Worm (Caenorhabditis elegans) whole organism, late embryonic: ENCODE results near the gene ZK185.4.

Source experiments
- C08G9.2 ChIP-seq: sonication (generic microtip); optimal IDR thresholded peaks from 2 replicates; lab custom pipeline; 2016; ENCODE audit warnings: mild to moderate bottlenecking, missing genetic modification characterization, moderate library complexity, missing compliant biosample characterization
- C38D4.7 ChIP-seq: fragments of 200-800 bp; sonication (Bioruptor generic); optimal IDR thresholded peaks from 2 replicates; lab custom pipeline; 2018; ENCODE audit warnings: mild to moderate bottlenecking, missing genetic modification characterization, moderate library complexity, missing compliant biosample characterization
- F13H6.1 ChIP-seq: sonication (generic microtip); optimal IDR thresholded peaks from 2 replicates; lab custom pipeline; 2016; ENCODE audit warnings: missing genetic modification characterization, missing compliant biosample characterization
- K02D7.2 ChIP-seq: sonication (generic microtip); optimal IDR thresholded peaks from 2 replicates; lab custom pipeline; 2017; ENCODE audit warnings: mild to moderate bottlenecking, missing genetic modification characterization, missing compliant biosample characterization
- K09A11.1 ChIP-seq: sonication (generic microtip); optimal IDR thresholded peaks from 2 replicates; lab custom pipeline; 2017; ENCODE audit warnings: antibody characterized with exemption, mild to moderate bottlenecking, missing genetic modification characterization, missing compliant biosample characterization; ENCODE audit not compliant: insufficient read depth
- T23F11.4 ChIP-seq: fragments of 200-800 bp; sonication (Bioruptor generic); optimal IDR thresholded peaks from 2 replicates; lab custom pipeline; 2018; ENCODE audit warnings: mild to moderate bottlenecking, missing genetic modification characterization, missing compliant biosample characterization
- Y22D7AL.16 ChIP-seq: sonication (generic microtip); optimal IDR thresholded peaks from 2 replicates; lab custom pipeline; 2016; ENCODE audit warnings: missing genetic modification characterization, missing compliant biosample characterization
- ahr-1 ChIP-seq: sonication (generic microtip); optimal IDR thresholded peaks from 2 replicates; lab custom pipeline; 2016; ENCODE audit warnings: missing genetic modification characterization, missing compliant biosample characterization
- ama-1 ChIP-seq: fragments of 150-350 bp; optimal IDR thresholded peaks from 2 replicates; lab custom pipeline; 2014
- ceh-14 ChIP-seq: sonication (generic microtip); optimal IDR thresholded peaks from 2 replicates; lab custom pipeline; 2016; ENCODE audit warnings: missing genotype, missing genetic modification characterization, missing compliant biosample characterization
- ceh-18 ChIP-seq: sonication (generic microtip); optimal IDR thresholded peaks from 2 replicates; lab custom pipeline; 2016; ENCODE audit warnings: missing genetic modification characterization, missing compliant biosample characterization
- ceh-31 ChIP-seq: sonication (generic microtip); optimal IDR thresholded peaks from 2 replicates; lab custom pipeline; 2016; ENCODE audit warnings: missing genetic modification characterization, missing compliant biosample characterization
- ceh-9 ChIP-seq: sonication (generic microtip); optimal IDR thresholded peaks from 2 replicates; lab custom pipeline; 2016; ENCODE audit warnings: mild to moderate bottlenecking, missing genetic modification characterization, inconsistent platforms, missing compliant biosample characterization
- che-1 ChIP-seq: sonication (generic microtip); optimal IDR thresholded peaks from 2 replicates; lab custom pipeline; 2016; ENCODE audit warnings: mild to moderate bottlenecking, missing genetic modification characterization, missing compliant biosample characterization
- dmd-4 ChIP-seq: sonication (generic microtip); optimal IDR thresholded peaks from 2 replicates; lab custom pipeline; 2016; ENCODE audit warnings: borderline replicate concordance, missing genetic modification characterization, missing compliant biosample characterization
- dve-1 ChIP-seq: sonication (generic microtip); optimal IDR thresholded peaks from 2 replicates; lab custom pipeline; 2017; ENCODE audit warnings: antibody characterized with exemption, mild to moderate bottlenecking, missing genetic modification characterization, missing compliant biosample characterization
- elt-2 ChIP-seq: sonication (generic microtip); optimal IDR thresholded peaks from 2 replicates; lab custom pipeline; 2016; ENCODE audit warnings: missing genetic modification reagents, missing genetic modification characterization, missing compliant biosample characterization
- ets-4 ChIP-seq: sonication (generic microtip); optimal IDR thresholded peaks from 2 replicates; lab custom pipeline; 2016; ENCODE audit warnings: missing genetic modification characterization, missing compliant biosample characterization
- eyg-1 ChIP-seq: sonication (generic microtip); optimal IDR thresholded peaks from 2 replicates; lab custom pipeline; 2016; ENCODE audit warnings: missing genotype, missing genetic modification characterization, missing compliant biosample characterization
- fax-1 ChIP-seq: sonication (generic microtip); optimal IDR thresholded peaks from 2 replicates; lab custom pipeline; 2016; ENCODE audit warnings: missing genotype, missing genetic modification characterization, missing compliant biosample characterization
- fkh-10 ChIP-seq: fragments of 150-350 bp; optimal IDR thresholded peaks from 2 replicates; lab custom pipeline; 2014; ENCODE audit warnings: missing biosample characterization, missing genetic modification reagents, missing genetic modification characterization
- fkh-6 ChIP-seq: sonication (generic microtip); optimal IDR thresholded peaks from 2 replicates; lab custom pipeline; 2016; ENCODE audit warnings: missing genetic modification characterization, missing compliant biosample characterization
- hlh-30 ChIP-seq: sonication (generic microtip); optimal IDR thresholded peaks from 2 replicates; lab custom pipeline; 2017; ENCODE audit warnings: antibody characterized with exemption, missing genetic modification characterization, missing compliant biosample characterization; ENCODE audit not compliant: insufficient read depth
- hlh-6 ChIP-seq: sonication (generic microtip); optimal IDR thresholded peaks from 2 replicates; lab custom pipeline; 2016; ENCODE audit warnings: missing genotype, missing genetic modification characterization, missing compliant biosample characterization
- hlh-8 ChIP-seq: sonication (generic microtip); optimal IDR thresholded peaks from 2 replicates; lab custom pipeline; 2016; ENCODE audit warnings: missing genotype, missing genetic modification characterization, missing compliant biosample characterization
- lim-6 ChIP-seq: sonication (generic microtip); optimal IDR thresholded peaks from 2 replicates; lab custom pipeline; 2016; ENCODE audit warnings: missing genetic modification characterization, missing compliant biosample characterization
- lin-11 ChIP-seq: fragments of 200-800 bp; sonication (Bioruptor generic); optimal IDR thresholded peaks from 2 replicates; lab custom pipeline; 2018; ENCODE audit warnings: mild to moderate bottlenecking, missing genetic modification characterization, missing compliant biosample characterization
- madf-2 ChIP-seq: sonication (generic microtip); optimal IDR thresholded peaks from 2 replicates; lab custom pipeline; 2017; ENCODE audit warnings: missing genetic modification characterization, missing compliant biosample characterization
- mec-3 ChIP-seq: sonication (generic microtip); optimal IDR thresholded peaks from 2 replicates; lab custom pipeline; 2016; ENCODE audit warnings: borderline replicate concordance, missing genetic modification characterization, missing compliant biosample characterization
- nfya-1 ChIP-seq: sonication (generic microtip); optimal IDR thresholded peaks from 2 replicates; lab custom pipeline; 2017; ENCODE audit warnings: missing genetic modification characterization, mild to moderate bottlenecking, missing compliant biosample characterization, antibody characterized with exemption, moderate library complexity
- pat-9 ChIP-seq: fragments of 200-800 bp; sonication (Bioruptor generic); optimal IDR thresholded peaks from 2 replicates; lab custom pipeline; 2018; ENCODE audit warnings: mild to moderate bottlenecking, missing genetic modification characterization, moderate library complexity, missing compliant biosample characterization
- pax-1 ChIP-seq: fragments of 150-350 bp; optimal IDR thresholded peaks from 2 replicates; lab custom pipeline; 2014; ENCODE audit warnings: missing biosample characterization, missing genetic modification characterization
- pha-2 ChIP-seq: sonication (generic microtip); optimal IDR thresholded peaks from 2 replicates; lab custom pipeline; 2017; ENCODE audit warnings: mild to moderate bottlenecking, missing genetic modification characterization, missing compliant biosample characterization
- pqm-1 ChIP-seq: sonication (generic microtip); optimal IDR thresholded peaks from 2 replicates; lab custom pipeline; 2016; ENCODE audit warnings: missing genetic modification characterization, missing compliant biosample characterization
- pros-1 ChIP-seq: fragments of 150-350 bp; optimal IDR thresholded peaks from 2 replicates; lab custom pipeline; 2014; ENCODE audit warnings: missing biosample characterization, missing genetic modification reagents, missing genetic modification characterization
- sdc-2 ChIP-seq: sonication (generic microtip); optimal IDR thresholded peaks from 2 replicates; lab custom pipeline; 2016; ENCODE audit warnings: missing genotype, missing genetic modification characterization, missing compliant biosample characterization
- sox-4 ChIP-seq: sonication (generic microtip); optimal IDR thresholded peaks from 2 replicates; lab custom pipeline; 2017; ENCODE audit warnings: mild to moderate bottlenecking, missing genetic modification characterization, inconsistent platforms, missing compliant biosample characterization
- syd-9 ChIP-seq: sonication (generic microtip); optimal IDR thresholded peaks from 2 replicates; lab custom pipeline; 2016; ENCODE audit warnings: mild to moderate bottlenecking, missing genetic modification characterization, moderate library complexity, missing compliant biosample characterization
- tbx-2 ChIP-seq: sonication (generic microtip); optimal IDR thresholded peaks from 2 replicates; lab custom pipeline; 2016; ENCODE audit warnings: missing genetic modification characterization, missing compliant biosample characterization
- unc-42 ChIP-seq: sonication (generic microtip); optimal IDR thresholded peaks from 2 replicates; lab custom pipeline; 2016; ENCODE audit warnings: missing genotype, missing genetic modification characterization, missing compliant biosample characterization
- zip-5 ChIP-seq: sonication (generic microtip); optimal IDR thresholded peaks from 2 replicates; lab custom pipeline; 2016; ENCODE audit warnings: missing genetic modification characterization, missing compliant biosample characterization

Gene ZK185.4

ce11 chrIV:4568402-4568891 is 35.5 kb upstream of the ZK185.4 start, which contains the start of gene F28E10.1:
Gene F28E10.1 (plus strand): TSS chrIV:4568841.
- peak; percentile 38 for TF ChIP-seq ceh-31 (tag; lab: Kevin White, UChicago)
- TF ChIP-seq dve-1 (tag; lab: Kevin White, UChicago) = no peak
- no peak for TF ChIP-seq ceh-14
- no peak for TF ChIP-seq fkh-6
- no peak for TF ChIP-seq eyg-1 (tag; lab: Kevin White, UChicago)
- no peak for TF ChIP-seq che-1 (tag; lab: Kevin White, UChicago)
- TF ChIP-seq ets-4 = no peak
- no peak for TF ChIP-seq ama-1 (lab: Kevin White, UChicago)
- no peak for TF ChIP-seq pax-1 (tag; lab: Kevin White, UChicago)
- TF ChIP-seq lin-11 (tag; lab: Kevin White, UChicago) = no peak
- TF ChIP-seq pat-9 (tag; lab: Kevin White, UChicago) = no peak
- no peak for TF ChIP-seq K02D7.2 (tag; lab: Kevin White, UChicago)
- no peak for TF ChIP-seq zip-5 (tag; lab: Kevin White, UChicago)
- TF ChIP-seq tbx-2 (tag; lab: Kevin White, UChicago) = no peak
- TF ChIP-seq nfya-1 (tag; lab: Kevin White, UChicago) = no peak
- TF ChIP-seq unc-42 (tag; lab: Kevin White, UChicago) = peak; percentile 86

- TF ChIP-seq Y22D7AL.16 (no peak), syd-9 (tag; lab: Kevin White, UChicago) (no peak), dmd-4 (no peak), hlh-6 (tag; lab: Kevin White, UChicago) (no peak), fax-1 (tag; lab: Kevin White, UChicago) (no peak), hlh-8 (tag; lab: Kevin White, UChicago) (no peak), pax-1 (tag; lab: Kevin White, UChicago) (no peak), dve-1 (tag; lab: Kevin White, UChicago) (no peak), mec-3 (no peak), ahr-1 (tag; lab: Kevin White, UChicago) (no peak), pha-2 (tag; lab: Kevin White, UChicago) (no peak), ceh-14 (no peak), T23F11.4 (GFP tag; lab: Kevin White, UChicago) (no peak), pros-1 (tag; lab: Kevin White, UChicago) (no peak), ets-4 (no peak), fkh-6 (no peak), sox-4 (tag; lab: Kevin White, UChicago) (no peak), pqm-1 (tag; lab: Kevin White, UChicago) (no peak)
Observed at ce11 chrIV:4567343-4567742, 34.4 kb upstream of the ZK185.4 start, which contains the start of gene F28E10.4. Gene F28E10.4 (minus strand): TSS chrIV:4567443.

- TF ChIP-seq pat-9 (tag; lab: Kevin White, UChicago) (no peak), K02D7.2 (tag; lab: Kevin White, UChicago) (no peak), pax-1 (tag; lab: Kevin White, UChicago) (no peak), F13H6.1 (tag; lab: Kevin White, UChicago) (no peak), elt-2 (tag; lab: Kevin White, UChicago) (no peak), ceh-18 (tag; lab: Kevin White, UChicago) (no peak), C08G9.2 (tag; lab: Kevin White, UChicago) (no peak), ceh-9 (tag; lab: Kevin White, UChicago) (no peak), ahr-1 (tag; lab: Kevin White, UChicago) (no peak), pros-1 (tag; lab: Kevin White, UChicago) (no peak), sdc-2 (tag; lab: Kevin White, UChicago) (no peak), fkh-10 (GFP tag; lab: Kevin White, UChicago) (no peak), tbx-2 (tag; lab: Kevin White, UChicago) (no peak), madf-2 (tag; lab: Kevin White, UChicago) (no peak), ceh-14 (no peak), hlh-30 (no peak), C38D4.7 (no peak), K09A11.1 (no peak), lin-11 (tag; lab: Kevin White, UChicago) (no peak), lim-6 (tag; lab: Kevin White, UChicago) (no peak)
Observed at ce11 chrIV:4565882-4566281, 33.0 kb upstream of the ZK185.4 start.
